Fruit fly (Drosophila melanogaster) whole organism, embryonic: ENCODE results near the gene Polr2M.
A peak's percentile ranks its signal among the peaks of the same experiment; 100 is the strongest.

Experiments
- Blimp-1 ChIP-seq: fragments of 200-800 bp; sonication (Bioruptor generic); optimal IDR thresholded peaks from 3 replicates; lab custom pipeline; 2018; ENCODE audit warnings: missing biosample characterization, missing genetic modification characterization, mild to moderate bottlenecking, moderate library complexity, missing genetic modification reagents
- CG10979 ChIP-seq: fragments of 200-800 bp; sonication (Bioruptor generic); optimal IDR thresholded peaks from 2 replicates; lab custom pipeline; 2018; ENCODE audit warnings: missing biosample characterization, mild to moderate bottlenecking, missing genetic modification characterization, moderate library complexity
- CG12391 ChIP-seq: fragments of 200-800 bp; sonication (Bioruptor generic); optimal IDR thresholded peaks from 3 replicates; lab custom pipeline; 2018; ENCODE audit warnings: missing biosample characterization, mild to moderate bottlenecking, missing genetic modification characterization, moderate library complexity
- CG13287 ChIP-seq: fragments of 200-800 bp; sonication (Bioruptor generic); IDR thresholded peaks from 2 replicates; pipeline ENCODE4 v1.3.6; 2022; ENCODE audit warnings: missing biosample characterization, missing genetic modification characterization; ENCODE audit not compliant: partially characterized antibody
- CG13424 ChIP-seq: fragments of 200-800 bp; sonication (Bioruptor generic); optimal IDR thresholded peaks from 2 replicates; lab custom pipeline; 2019; ENCODE audit warnings: missing biosample characterization, mild to moderate bottlenecking, missing genetic modification characterization, moderate library complexity
- CG13894 ChIP-seq: fragments of 200-800 bp; sonication (Bioruptor generic); optimal IDR thresholded peaks from 3 replicates; lab custom pipeline; 2018; ENCODE audit warnings: missing biosample characterization, mild to moderate bottlenecking, missing genetic modification characterization, moderate library complexity
- CG15601 ChIP-seq: fragments of 200-800 bp; sonication (Bioruptor generic); optimal IDR thresholded peaks from 3 replicates; lab custom pipeline; 2019; ENCODE audit warnings: missing biosample characterization, mild to moderate bottlenecking, missing genetic modification characterization, moderate library complexity
- CG17361 ChIP-seq: fragments of 200-800 bp; sonication (Bioruptor generic); IDR thresholded peaks from 3 replicates; pipeline ENCODE4 v1.3.6; 2022; ENCODE audit warnings: missing biosample characterization, missing genetic modification characterization
- CG17385 ChIP-seq: fragments of 200-800 bp; sonication (Bioruptor generic); optimal IDR thresholded peaks from 3 replicates; lab custom pipeline; 2018; ENCODE audit warnings: missing biosample characterization, mild to moderate bottlenecking, missing genetic modification characterization
- CG18599 ChIP-seq: fragments of 200-800 bp; sonication (Bioruptor generic); optimal IDR thresholded peaks from 3 replicates; lab custom pipeline; 2017; ENCODE audit warnings: missing biosample characterization, missing genetic modification characterization, mild to moderate bottlenecking, moderate library complexity, missing genetic modification reagents
- CG2712 ChIP-seq: fragments of 200-800 bp; optimal IDR thresholded peaks from 3 replicates; lab custom pipeline; 2019; ENCODE audit warnings: missing biosample characterization, mild to moderate bottlenecking, missing genetic modification characterization, moderate library complexity
- CG30403 ChIP-seq: fragments of 200-800 bp; sonication (Bioruptor generic); optimal IDR thresholded peaks from 3 replicates; lab custom pipeline; 2016; ENCODE audit warnings: missing biosample characterization, missing genetic modification characterization
- CG32532 ChIP-seq: fragments of 200-800 bp; sonication (Bioruptor generic); IDR thresholded peaks from 2 replicates; pipeline ENCODE4 v1.3.6; 2022; ENCODE audit warnings: missing biosample characterization, missing genetic modification characterization
- CG4424 ChIP-seq: fragments of 200-800 bp; sonication (Bioruptor generic); optimal IDR thresholded peaks from 3 replicates; lab custom pipeline; 2016; ENCODE audit warnings: missing biosample characterization, missing genetic modification characterization
- CG6689 ChIP-seq: fragments of 200-800 bp; sonication (Bioruptor generic); IDR thresholded peaks from 2 replicates; pipeline ENCODE4 v1.3.6; 2022; ENCODE audit warnings: missing biosample characterization, missing genetic modification characterization
- CG7786 ChIP-seq: fragments of 200-800 bp; sonication (Bioruptor generic); optimal IDR thresholded peaks from 2 replicates; lab custom pipeline; 2016; ENCODE audit warnings: missing biosample characterization, missing genetic modification characterization
- CG8924 ChIP-seq: fragments of 200-800 bp; optimal IDR thresholded peaks from 3 replicates; lab custom pipeline; 2019; ENCODE audit warnings: missing biosample characterization, mild to moderate bottlenecking, missing genetic modification characterization, moderate library complexity
- CoRest ChIP-seq: fragments of 200-800 bp; sonication (Bioruptor generic); optimal IDR thresholded peaks from 3 replicates; lab custom pipeline; 2018; ENCODE audit warnings: missing biosample characterization, mild to moderate bottlenecking, missing genetic modification characterization, moderate library complexity
- D ChIP-seq, 2 experiments: fragments of 200-800 bp in 1 of 2; fragments of >200 bp in 1 of 2; sonication (Bioruptor generic) in 1 of 2; optimal IDR thresholded peaks; 2 replicates in 1 of 2; 3 replicates in 1 of 2; lab custom pipeline; 2017; ENCODE audit warnings: mild to moderate bottlenecking in 1 of 2, missing biosample characterization in 1 of 2, missing genetic modification characterization in 1 of 2, missing genetic modification reagents in 1 of 2
- E2f1 ChIP-seq: fragments of 200-800 bp; sonication (Bioruptor generic); IDR thresholded peaks from 2 replicates; pipeline ENCODE4 v1.3.6; 2022; ENCODE audit warnings: missing biosample characterization, missing genetic modification characterization
- NK7.1 ChIP-seq: fragments of 200-800 bp; sonication (Bioruptor generic); optimal IDR thresholded peaks from 3 replicates; lab custom pipeline; 2016; ENCODE audit warnings: missing biosample characterization, missing genetic modification characterization
- NfI ChIP-seq: fragments of 200-800 bp; sonication (Bioruptor generic); optimal IDR thresholded peaks from 3 replicates; lab custom pipeline; 2018; ENCODE audit warnings: missing biosample characterization, mild to moderate bottlenecking, missing genetic modification characterization, moderate library complexity
- Sox102F ChIP-seq: fragments of 200-800 bp; sonication (Bioruptor generic); optimal IDR thresholded peaks from 2 replicates; lab custom pipeline; 2018; ENCODE audit warnings: missing biosample characterization, mild to moderate bottlenecking, missing genetic modification characterization, moderate library complexity
- Spps ChIP-seq: fragments of 200-800 bp; sonication (Bioruptor generic); optimal IDR thresholded peaks from 2 replicates; lab custom pipeline; 2018; ENCODE audit warnings: missing biosample characterization, mild to moderate bottlenecking, missing genetic modification characterization
- Ssrp ChIP-seq: fragments of 200-800 bp; sonication (Bioruptor generic); optimal IDR thresholded peaks from 2 replicates; lab custom pipeline; 2018; ENCODE audit warnings: missing biosample characterization, mild to moderate bottlenecking, missing genetic modification characterization, moderate library complexity
- bsh ChIP-seq, 2 experiments: fragments of 200-800 bp; sonication (Bioruptor generic); optimal IDR thresholded peaks; 2 replicates each; lab custom pipeline; 2017 to 2018; ENCODE audit warnings: mild to moderate bottlenecking in 2 of 2, missing biosample characterization in 2 of 2, missing genetic modification characterization in 2 of 2, moderate library complexity in 1 of 2
- chinmo ChIP-seq: fragments of 200-800 bp; sonication (Bioruptor generic); IDR thresholded peaks from 4 replicates; pipeline ENCODE4 v1.3.6; 2022; ENCODE audit warnings: missing biosample characterization, missing genetic modification characterization; ENCODE audit not compliant: partially characterized antibody
- crol ChIP-seq: fragments of 200-800 bp; sonication (Bioruptor generic); IDR thresholded peaks from 2 replicates; pipeline ENCODE4 v1.3.6; 2022; ENCODE audit warnings: missing biosample characterization, missing genetic modification characterization
- emc ChIP-seq: fragments of 200-800 bp; sonication (Bioruptor generic); optimal IDR thresholded peaks from 2 replicates; lab custom pipeline; 2016; ENCODE audit warnings: missing biosample characterization, missing genetic modification characterization
- gem ChIP-seq: fragments of 200-800 bp; sonication (Bioruptor generic); optimal IDR thresholded peaks from 2 replicates; lab custom pipeline; 2019; ENCODE audit warnings: missing biosample characterization, mild to moderate bottlenecking, missing genetic modification characterization, moderate library complexity
- grau ChIP-seq: fragments of 200-800 bp; optimal IDR thresholded peaks from 3 replicates; lab custom pipeline; 2019; ENCODE audit warnings: missing biosample characterization, mild to moderate bottlenecking, missing genetic modification characterization, moderate library complexity
- lov ChIP-seq, 2 experiments: fragments of 200-800 bp in 1 of 2; fragments of >200 bp in 1 of 2; sonication (Bioruptor generic) in 1 of 2; IDR thresholded peaks in 1 of 2; optimal IDR thresholded peaks in 1 of 2; 2 replicates in 1 of 2; 3 replicates in 1 of 2; pipeline versions ENCODE4 v1.3.6 to Lab custom; 2017 to 2022; ENCODE audit warnings: missing biosample characterization in 1 of 2, missing genetic modification characterization in 1 of 2
- nmo ChIP-seq: fragments of 200-800 bp; sonication (Bioruptor generic); optimal IDR thresholded peaks from 2 replicates; lab custom pipeline; 2018; ENCODE audit warnings: missing biosample characterization, mild to moderate bottlenecking, missing genetic modification characterization, moderate library complexity
- prd ChIP-seq, 3 experiments: fragments of >200 bp in 2 of 3; fragments of 200-800 bp in 1 of 3; sonication (Bioruptor generic) in 1 of 3; optimal IDR thresholded peaks in 2 of 3; IDR thresholded peaks in 1 of 3; 2 replicates in 2 of 3; 3 replicates in 1 of 3; pipeline versions ENCODE4 v1.3.6 to Lab custom; 2017 to 2022; ENCODE audit warnings: missing biosample characterization in 1 of 3, missing genetic modification characterization in 1 of 3
- wor ChIP-seq: fragments of 200-800 bp; sonication (Bioruptor generic); IDR thresholded peaks from 2 replicates; pipeline ENCODE4 v1.3.6; 2022; ENCODE audit warnings: missing biosample characterization, missing genetic modification characterization

Polr2M gene

DNA sequence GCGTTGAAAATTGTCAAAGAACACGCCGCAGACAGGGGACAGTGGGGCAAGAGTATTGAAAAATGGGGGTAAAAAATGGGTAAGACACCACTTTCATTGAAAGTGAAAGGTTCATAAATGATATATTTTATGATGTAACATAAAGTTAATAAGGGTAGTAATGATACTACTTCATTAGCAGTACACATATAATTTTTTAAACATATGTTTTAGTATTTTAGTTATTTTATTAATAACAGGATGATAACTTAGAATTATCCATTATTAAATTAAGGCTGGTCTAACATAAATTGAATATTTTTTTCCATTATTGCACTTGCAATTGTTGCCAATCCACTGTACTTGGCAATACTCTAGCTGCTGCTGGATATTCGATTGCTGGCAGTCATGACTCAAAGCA is 44.8 kb downstream of the Polr2M start (continued):
- peak; percentile 59 for TF ChIP-seq CG10979 (tag; lab: Kevin White, UChicago)
- TF ChIP-seq CG13424 (tag; lab: Kevin White, UChicago), result peak; percentile 25
- peak; percentile 65 for TF ChIP-seq nmo
- peak; percentile 16 for TF ChIP-seq CG15601 (tag; lab: Kevin White, UChicago)
- peak; percentile 40 for TF ChIP-seq Ssrp (tag; lab: Kevin White, UChicago)
- peak; percentile 69 for TF ChIP-seq Blimp-1
- TF ChIP-seq CG32532 (GFP tag; lab: Robert Waterston, UW), result no peak
- TF ChIP-seq CG2712 (tag; lab: Kevin White, UChicago), result peak; percentile 60
- peak; percentile 46 for TF ChIP-seq CoRest (tag; lab: Kevin White, UChicago)
- TF ChIP-seq NK7.1 (GFP tag; lab: Kevin White, UChicago), result no peak
- peak; percentile 29 for TF ChIP-seq CG4424 (GFP tag; lab: Kevin White, UChicago)
- TF ChIP-seq grau (tag; lab: Kevin White, UChicago), result peak; percentile 34
- 0 out of 2 replicates have a peak, but pooled peaks have one; percentile 10 for TF ChIP-seq E2f1
- no peak for TF ChIP-seq CG13287 (GFP tag; lab: Robert Waterston, UW)
- peak; percentile 29 for TF ChIP-seq CG12391 (tag; lab: Kevin White, UChicago)
- TF ChIP-seq emc (GFP tag; lab: Kevin White, UChicago), result no peak
- peak; percentile 24 for TF ChIP-seq CG17385
- peak; percentile 18; the same call in 1 of the 2 replicates for TF ChIP-seq CG6689 (GFP tag; lab: Robert Waterston, UW)
- peak; percentile 19 for TF ChIP-seq CG30403 (GFP tag; lab: Kevin White, UChicago)
- no peak for TF ChIP-seq D (optimal IDR thresholded peaks at IDR 0.05; lab: Kevin White, UChicago)
- TF ChIP-seq D (GFP tag; optimal IDR thresholded peaks at IDR 0.05; lab: Kevin White, UChicago), result peak; percentile 14
- peak; percentile 40 for TF ChIP-seq Sox102F (GFP tag; lab: Kevin White, UChicago)
- TF ChIP-seq prd (optimal IDR thresholded peaks at IDR 0.05; lab: Kevin White, UChicago), result no peak
- peak; percentile 47; the same call in 2 of the 3 replicates for TF ChIP-seq prd (GFP tag; IDR thresholded peaks at IDR 0.05; lab: Robert Waterston, UW)
- TF ChIP-seq CG8924 (tag; lab: Kevin White, UChicago), result peak; percentile 2
- TF ChIP-seq Spps (tag; lab: Kevin White, UChicago), result peak; percentile 32
- TF ChIP-seq CG17361 (GFP tag; lab: Robert Waterston, UW), result peak; percentile 56; the same call in 2 of the 3 replicates
- 0 out of 2 replicates have a peak, but pooled peaks have one; percentile 15 for TF ChIP-seq wor (GFP tag; lab: Robert Waterston, UW)
- TF ChIP-seq gem, result peak; percentile 57
- TF ChIP-seq bsh (GFP tag; optimal IDR thresholded peaks at IDR 0.05; lab: Kevin White, UChicago), result peak; percentile 56 to 59
- TF ChIP-seq lov (optimal IDR thresholded peaks at IDR 0.05; lab: Kevin White, UChicago), result no peak
- no peak for TF ChIP-seq lov (GFP tag; IDR thresholded peaks at IDR 0.05; lab: Robert Waterston, UW)

DNA sequence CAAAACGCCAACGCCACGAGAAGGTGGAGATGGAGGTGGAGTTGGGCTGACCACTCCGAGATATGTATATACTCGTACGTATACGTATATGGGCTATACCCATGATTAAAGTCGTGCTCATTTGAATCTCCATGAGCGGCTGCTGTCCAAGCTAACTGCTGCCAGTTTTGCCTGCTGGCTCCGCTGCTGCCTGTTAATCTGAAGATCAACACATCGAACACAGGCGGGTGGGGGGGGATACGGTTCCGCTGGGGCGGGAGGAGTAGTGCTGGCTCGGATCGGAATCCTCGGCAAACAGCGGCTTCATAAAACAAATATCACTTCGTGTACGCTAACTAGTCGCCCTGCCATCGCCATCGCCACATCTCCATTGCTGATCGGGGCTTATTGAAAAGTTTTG is 46.9 kb downstream of the Polr2M start:
- no peak for TF ChIP-seq NfI (GFP tag; lab: Kevin White, UChicago)
- TF ChIP-seq CG13894 (tag; lab: Kevin White, UChicago), result peak; percentile 51
- no peak for TF ChIP-seq CG7786 (GFP tag; lab: Kevin White, UChicago)
- TF ChIP-seq chinmo (GFP tag; lab: Robert Waterston, UW), result 0 out of 4 replicates have a peak, but pooled peaks have one; percentile 10
- no peak for TF ChIP-seq CG18599 (GFP tag; lab: Kevin White, UChicago)
- TF ChIP-seq crol (GFP tag; lab: Robert Waterston, UW), result peak; percentile 42
